Worm (Caenorhabditis elegans) whole organism, L3 larva: ENCODE results near the gene cpi-1.

Experiments
- aly-2 ChIP-seq: fragments of 150-350 bp; optimal IDR thresholded peaks from 2 replicates; lab custom pipeline; 2014; ENCODE audit warnings: missing biosample characterization, missing genetic modification characterization
- ama-1 ChIP-seq: fragments of 150-350 bp; optimal IDR thresholded peaks from 2 replicates; lab custom pipeline; 2018
- fos-1 ChIP-seq: fragments of 150-350 bp; optimal IDR thresholded peaks from 2 replicates; lab custom pipeline; 2014; ENCODE audit warnings: missing biosample characterization, missing genetic modification characterization
- mdl-1 ChIP-seq: fragments of 150-350 bp; optimal IDR thresholded peaks from 2 replicates; lab custom pipeline; 2014; ENCODE audit warnings: missing biosample characterization, missing genetic modification characterization
- nfya-1 ChIP-seq: sonication (generic microtip); optimal IDR thresholded peaks from 2 replicates; lab custom pipeline; 2017; ENCODE audit warnings: missing genetic modification characterization, mild to moderate bottlenecking, missing compliant biosample characterization, antibody characterized with exemption, moderate library complexity; ENCODE audit not compliant: insufficient read depth
- nhr-11 ChIP-seq: fragments of 150-350 bp; optimal IDR thresholded peaks from 2 replicates; lab custom pipeline; 2014; ENCODE audit warnings: missing biosample characterization, missing genetic modification characterization
- nhr-12 ChIP-seq: fragments of 150-350 bp; optimal IDR thresholded peaks from 2 replicates; lab custom pipeline; 2014; ENCODE audit warnings: missing biosample characterization, missing genetic modification characterization
- pqm-1 ChIP-seq: fragments of 150-350 bp; optimal IDR thresholded peaks from 2 replicates; lab custom pipeline; 2017; ENCODE audit warnings: missing biosample characterization, missing genetic modification characterization, inconsistent platforms
- ztf-11 ChIP-seq: fragments of 150-350 bp; optimal IDR thresholded peaks from 2 replicates; lab custom pipeline; 2014; ENCODE audit warnings: missing biosample characterization, missing genetic modification characterization

DNA sequence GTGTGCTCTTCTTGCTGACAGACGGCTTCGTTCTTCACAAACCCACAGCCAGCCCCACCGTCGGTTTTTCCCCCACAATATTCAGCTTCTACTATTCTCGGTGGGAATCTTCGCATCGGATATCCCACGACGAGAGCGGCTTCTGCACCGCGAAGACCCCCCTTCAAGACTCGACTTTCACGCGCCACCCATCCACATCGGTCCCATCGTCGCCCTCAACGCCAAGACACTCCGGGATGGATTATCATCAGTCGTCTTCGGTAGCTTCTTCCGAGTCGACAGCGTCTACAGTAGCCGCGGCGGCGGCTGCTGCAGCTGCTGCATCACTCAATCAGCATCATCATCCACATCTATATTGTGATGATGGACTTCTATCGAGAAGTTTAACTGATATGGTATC lies 11.0 kb upstream of the cpi-1 start:
- TF ChIP-seq nhr-11 (tag; lab: Kevin White, UChicago) (no peak), nfya-1 (tag; lab: Kevin White, UChicago) (no peak), nhr-12 (tag; lab: Kevin White, UChicago) (no peak), mdl-1 (no peak), ama-1 (no peak), pqm-1 (no peak), aly-2 (tag; lab: Kevin White, UChicago) (no peak), fos-1 (tag; lab: Kevin White, UChicago) (no peak), ztf-11 (tag; lab: Kevin White, UChicago) (no peak)
